ENCODE assay signal across 2 fruit fly cellular contexts in genomic region chr3R:8227344-8227743, dm6.
TF ChIP-seq lines count a peak whose summit lies in the region.

No protein-coding gene starts in this region.

- TF ChIP-seq CTCF in whole organism, embryonic (GFP tag; optimal IDR thresholded peaks at IDR 0.05; lab: Kevin White, UChicago), result no peak

TF ChIP-seq in whole organism, embryonic, 481 proteins besides CTCF, POLR2A, EP300 and RAD21:
- TF ChIP-seq grn (GFP tag; optimal IDR thresholded peaks at IDR 0.05; lab: Kevin White, UChicago) (peak; percentile 92), CG9797 (GFP tag; optimal IDR thresholded peaks at IDR 0.05; lab: Kevin White, UChicago) (no peak)

TF ChIP-seq in whole organism, prepupa, 60 proteins besides CTCF, POLR2A, EP300 and RAD21:
- TF ChIP-seq svp (GFP tag; lab: Kevin White, UChicago), result peak; percentile 63
- TF ChIP-seq ss (GFP tag; optimal IDR thresholded peaks at IDR 0.05; lab: Kevin White, UChicago), result no peak
